Worm (Caenorhabditis elegans) whole organism, late embryonic: ENCODE measurements around the gene sri-31.

Source experiments
- ama-1 ChIP-seq: fragments of 150-350 bp; optimal IDR thresholded peaks from 2 replicates; lab custom pipeline; 2014
- ceh-30 ChIP-seq: fragments of 150-350 bp; optimal IDR thresholded peaks from 2 replicates; lab custom pipeline; 2014; ENCODE audit warnings: missing biosample characterization, missing genetic modification characterization
- gmeb-2 ChIP-seq: sonication (generic microtip); optimal IDR thresholded peaks from 2 replicates; lab custom pipeline; 2016; ENCODE audit warnings: missing genetic modification characterization, inconsistent platforms, missing compliant biosample characterization
- lin-11 ChIP-seq: fragments of 200-800 bp; sonication (Bioruptor generic); optimal IDR thresholded peaks from 2 replicates; lab custom pipeline; 2018; ENCODE audit warnings: mild to moderate bottlenecking, missing genetic modification characterization, missing compliant biosample characterization
- pha-4 ChIP-seq: fragments of 150-350 bp; optimal IDR thresholded peaks from 2 replicates; lab custom pipeline; 2018; ENCODE audit warnings: missing biosample characterization, missing genetic modification reagents, missing genetic modification characterization
- unc-86 ChIP-seq: sonication (generic microtip); optimal IDR thresholded peaks from 2 replicates; lab custom pipeline; 2016; ENCODE audit warnings: missing genetic modification characterization, missing compliant biosample characterization

DNA sequence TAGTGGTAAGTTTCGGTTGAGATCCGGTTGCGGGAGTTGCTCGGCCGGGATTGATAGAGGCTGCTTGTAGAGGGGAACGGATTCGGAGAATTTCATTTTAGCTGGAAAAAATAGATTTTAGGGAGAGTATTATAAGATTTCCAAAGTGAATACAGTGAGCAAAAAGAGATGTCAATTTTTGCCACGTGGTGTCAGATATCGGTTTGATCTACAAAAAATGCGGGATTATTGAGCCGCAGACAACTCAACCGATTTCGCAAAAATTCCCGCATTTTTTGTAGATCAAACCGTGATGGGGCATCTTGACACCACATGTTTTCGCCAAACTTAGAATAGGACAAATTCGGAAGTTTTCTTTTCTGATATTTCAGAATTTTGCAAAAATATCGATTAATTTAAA is 3.4 kb downstream of the sri-31 start, which contains the start of gene lido-13:
- TF ChIP-seq gmeb-2 (no peak), unc-86 (tag; lab: Kevin White, UChicago) (no peak), pha-4 (tag; lab: Kevin White, UChicago) (no peak), ama-1 (lab: Kevin White, UChicago) (no peak), lin-11 (no peak), ceh-30 (tag; lab: Kevin White, UChicago) (no peak)
